Worm (Caenorhabditis elegans) whole organism, L1 larva: ENCODE measurements around the gene AH9.4.

Experiments used
- Y116A8C.19 ChIP-seq: sonication (generic microtip); optimal IDR thresholded peaks from 2 replicates; lab custom pipeline; 2016; ENCODE audit warnings: missing compliant biosample characterization, missing genetic modification characterization, borderline replicate concordance
- ces-1 ChIP-seq: fragments of 150-350 bp; optimal IDR thresholded peaks from 2 replicates; lab custom pipeline; 2014; ENCODE audit warnings: missing biosample characterization, missing genetic modification reagents, missing genetic modification characterization
- lin-13 ChIP-seq: fragments of 150-350 bp; optimal IDR thresholded peaks from 2 replicates; lab custom pipeline; 2014; ENCODE audit warnings: missing biosample characterization, missing genetic modification reagents, missing genetic modification characterization
- nhr-12 ChIP-seq: sonication (generic microtip); optimal IDR thresholded peaks from 2 replicates; lab custom pipeline; 2017; ENCODE audit warnings: missing biosample characterization, missing genetic modification characterization
- nhr-77 ChIP-seq: fragments of 150-350 bp; optimal IDR thresholded peaks from 2 replicates; lab custom pipeline; 2014; ENCODE audit warnings: missing biosample characterization, missing genetic modification characterization
- nhr-85 ChIP-seq: sonication (generic microtip); peaks from one replicate; lab custom pipeline; 2016; ENCODE audit warnings: missing genetic modification characterization, inconsistent platforms, missing compliant biosample characterization
- nhr-90 ChIP-seq: sonication (generic microtip); optimal IDR thresholded peaks from 2 replicates; lab custom pipeline; 2016; ENCODE audit warnings: mild to moderate bottlenecking, missing genetic modification characterization, missing compliant biosample characterization; ENCODE audit not compliant: poor library complexity
- unc-62 ChIP-seq: fragments of 150-350 bp; optimal IDR thresholded peaks from 2 replicates; lab custom pipeline; 2014; ENCODE audit warnings: missing biosample characterization, missing genetic modification reagents, missing genetic modification characterization

DNA sequence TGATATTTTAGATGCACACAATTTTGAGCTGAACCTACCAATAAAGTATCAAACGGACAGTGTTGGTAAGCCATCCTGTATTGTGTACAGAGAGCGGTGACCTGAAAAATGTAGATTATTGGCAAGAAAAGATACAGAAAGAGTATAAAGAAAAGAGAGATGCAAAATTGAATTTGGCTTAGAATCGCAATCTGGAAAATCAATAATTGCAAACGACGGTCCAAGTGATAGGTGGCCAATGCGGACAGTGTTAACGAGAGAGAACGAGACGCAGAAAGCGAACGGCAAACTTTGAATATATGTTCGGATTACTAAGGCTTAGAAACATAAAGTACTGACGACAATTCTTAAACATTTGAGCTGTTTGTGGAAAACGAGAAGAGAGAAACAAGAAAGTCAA, 16.1 kb downstream of the AH9.4 start, which contains the start of gene crn-4:
- TF ChIP-seq nhr-85 (tag; lab: Kevin White, UChicago) (no peak), nhr-90 (tag; lab: Kevin White, UChicago) (no peak), Y116A8C.19 (tag; lab: Kevin White, UChicago) (no peak), nhr-12 (tag; lab: Kevin White, UChicago) (no peak), lin-13 (GFP tag; lab: Kevin White, UChicago) (no peak), ces-1 (no peak), unc-62 (GFP tag; lab: Kevin White, UChicago) (no peak), nhr-77 (tag; lab: Kevin White, UChicago) (no peak)
